Worm (Caenorhabditis elegans) whole organism, young adult: ENCODE data around the gene acs-17.

Source experiments
- B0261.1 ChIP-seq: sonication (generic microtip); optimal IDR thresholded peaks from 2 replicates; lab custom pipeline; 2016; ENCODE audit warnings: mild to moderate bottlenecking, missing genetic modification characterization, moderate library complexity, missing compliant biosample characterization
- T07F8.4 ChIP-seq: sonication (generic microtip); optimal IDR thresholded peaks from 2 replicates; lab custom pipeline; 2016; ENCODE audit warnings: mild to moderate bottlenecking, missing genetic modification characterization, moderate library complexity, missing compliant biosample characterization
- akir-1 ChIP-seq: fragments of 200-800 bp; sonication (Bioruptor generic); optimal IDR thresholded peaks from 2 replicates; lab custom pipeline; 2018; ENCODE audit warnings: mild to moderate bottlenecking, missing genetic modification characterization, moderate library complexity, missing compliant biosample characterization
- bed-1 ChIP-seq: fragments of 200-800 bp; sonication (Bioruptor generic); IDR thresholded peaks from 2 replicates; pipeline ENCODE4 v1.3.6; 2022; ENCODE audit warnings: missing genetic modification reagents, missing genetic modification characterization, missing compliant biosample characterization
- ceh-27 ChIP-seq: fragments of 200-800 bp; sonication (Bioruptor generic); optimal IDR thresholded peaks from 2 replicates; lab custom pipeline; 2018; ENCODE audit warnings: mild to moderate bottlenecking, missing genetic modification characterization, moderate library complexity, missing compliant biosample characterization
- lin-40 ChIP-seq: sonication (generic microtip); optimal IDR thresholded peaks from 2 replicates; lab custom pipeline; 2016; ENCODE audit warnings: missing genetic modification characterization, mild to moderate bottlenecking, missing compliant biosample characterization, missing genotype, missing genetic modification reagents
- rec-8 ChIP-seq, 2 experiments: sonication (generic microtip); optimal IDR thresholded peaks; 2 replicates each; lab custom pipeline; 2016; ENCODE audit warnings: mild to moderate bottlenecking in 2 of 2, missing genetic modification characterization in 2 of 2, missing genetic modification reagents in 2 of 2, missing genotype in 2 of 2, missing biosample characterization in 1 of 2, missing compliant biosample characterization in 1 of 2, moderate library complexity in 1 of 2
- sea-2 ChIP-seq: fragments of 200-800 bp; sonication (Bioruptor generic); IDR thresholded peaks from 2 replicates; pipeline ENCODE4 v1.3.6; 2022; ENCODE audit warnings: missing genetic modification characterization, missing compliant biosample characterization
- snpc-4 ChIP-seq, 5 experiments: fragments of 150-350 bp in 1 of 5; sonication (generic microtip) in 4 of 5; optimal IDR thresholded peaks; 2 replicates each; lab custom pipeline; 2014 to 2018; ENCODE audit warnings: missing genetic modification characterization in 5 of 5, missing biosample characterization in 3 of 5, antibody characterized with exemption in 2 of 5, mild to moderate bottlenecking in 2 of 5, missing compliant biosample characterization in 2 of 5, missing genotype in 2 of 5, moderate library complexity in 2 of 5, missing genetic modification reagents in 1 of 5
- ztf-25 ChIP-seq: fragments of 200-800 bp; sonication (Bioruptor generic); IDR thresholded peaks from 2 replicates; pipeline ENCODE4 v1.3.6; 2022; ENCODE audit warnings: missing genetic modification reagents, missing genetic modification characterization, missing compliant biosample characterization

- TF ChIP-seq snpc-4 (GFP tag; optimal IDR thresholded peaks at IDR 0.05; lab: Kevin White, UChicago), result no peak
- TF ChIP-seq snpc-4 (tag; optimal IDR thresholded peaks at IDR 0.05; lab: Kevin White, UChicago), result no peak
- peak; percentile 14 for TF ChIP-seq lin-40 (tag; lab: Kevin White, UChicago)
- TF ChIP-seq ceh-27 (GFP tag; lab: Kevin White, UChicago), result no peak
- TF ChIP-seq rec-8 (tag; optimal IDR thresholded peaks at IDR 0.05; lab: Kevin White, UChicago), result no peak
- TF ChIP-seq B0261.1 (tag; lab: Kevin White, UChicago), result no peak
- TF ChIP-seq ztf-25 (GFP tag; lab: Robert Waterston, UW), result no peak
- TF ChIP-seq sea-2 (GFP tag; lab: Robert Waterston, UW), result no peak
- no peak for TF ChIP-seq T07F8.4
- no peak for TF ChIP-seq akir-1 (GFP tag; lab: Kevin White, UChicago)
- TF ChIP-seq bed-1 (GFP tag; lab: Robert Waterston, UW), result no peak
Observed at ce11 chrX:5982799-5983198, 38.5 kb upstream of the acs-17 start.
